Worm (Caenorhabditis elegans): ENCODE results near the gene R03H10.1.

R03H10.1 gene

DNA sequence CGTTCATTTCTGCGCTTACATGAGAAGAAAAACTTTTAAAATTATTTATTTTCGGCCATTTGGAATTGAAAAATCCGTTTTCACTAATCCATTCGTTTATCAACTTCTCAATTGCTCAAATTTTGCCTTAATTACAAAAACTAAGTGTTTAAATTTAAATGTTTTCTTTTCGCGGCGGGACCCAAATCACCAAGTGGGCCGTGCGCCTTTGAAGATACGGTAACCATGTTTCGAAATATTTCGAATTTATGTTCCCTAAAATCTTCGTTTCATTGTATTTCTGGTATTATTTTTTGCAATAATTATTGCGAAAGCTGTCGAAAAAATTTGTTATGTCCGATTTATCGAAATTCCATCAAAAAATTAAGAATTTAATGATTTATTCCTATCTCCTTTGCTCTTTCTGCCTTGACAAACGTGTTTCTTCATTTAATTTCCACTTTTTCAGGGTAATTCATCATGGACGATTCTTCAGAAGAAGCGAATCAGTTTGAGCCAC is 46.6 kb downstream of the R03H10.1 start, which contains the start of gene C16A11.4:
TSS of gene C16A11.4 (plus strand) at position 449 of the 499 bp plus-strand sequence.
- TF ChIP-seq unc-39 (tag; optimal IDR thresholded peaks at IDR 0.05) (no peak), nhr-67 (tag; optimal IDR thresholded peaks at IDR 0.05) (no peak), aly-2 (tag; optimal IDR thresholded peaks at IDR 0.05) (no peak), pqm-1 (tag; optimal IDR thresholded peaks at IDR 0.05) (no peak), jun-1 (tag; optimal IDR thresholded peaks at IDR 0.05) (no peak), elt-3 (tag; optimal IDR thresholded peaks at IDR 0.05) (no peak), pha-4 (tag; optimal IDR thresholded peaks at IDR 0.05) (no peak), nhr-43 (tag; optimal IDR thresholded peaks at IDR 0.05; ENCODE audit: poor library complexity, severe bottlenecking) (no peak), elt-2 (tag; optimal IDR thresholded peaks at IDR 0.05) (no peak), unc-62 (GFP tag; optimal IDR thresholded peaks at IDR 0.05) (no peak), lin-15B (tag; optimal IDR thresholded peaks at IDR 0.05) (no peak), nhr-237 (tag; optimal IDR thresholded peaks at IDR 0.05) (no peak)

DNA sequence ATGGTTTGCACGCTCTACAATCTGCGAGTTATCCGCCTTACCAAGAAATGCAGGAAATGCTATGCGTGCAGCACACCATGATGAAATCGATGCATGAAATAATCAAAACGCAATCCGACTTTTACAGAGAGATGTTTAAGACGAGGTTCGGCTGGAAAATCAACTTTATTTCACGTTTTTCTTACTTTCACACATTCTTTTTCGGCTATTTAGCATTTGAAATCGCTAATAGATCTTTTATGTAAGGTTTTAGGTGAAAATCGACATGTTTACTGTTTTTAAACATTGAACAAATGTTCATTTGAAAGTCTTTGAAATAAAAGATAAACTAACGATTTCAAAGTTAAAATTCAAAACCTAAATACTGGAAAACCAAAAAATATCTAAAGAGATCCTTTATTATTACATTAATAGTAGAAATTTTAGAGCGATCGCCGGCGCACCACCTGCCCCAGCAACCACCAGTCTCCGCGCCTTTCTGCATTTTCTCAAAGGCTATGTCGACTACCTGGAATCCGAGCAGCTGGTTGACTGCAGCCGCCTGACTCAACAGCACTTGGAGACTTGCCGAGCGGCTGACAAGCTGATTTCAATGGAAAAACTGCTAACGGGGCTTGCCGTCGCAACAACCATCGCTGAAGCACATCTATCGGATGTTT is 48.2 kb downstream of the R03H10.1 start:
- TF ChIP-seq hmg-11 (tag; optimal IDR thresholded peaks at IDR 0.05), result no peak
- TF ChIP-seq ceh-9 (tag; optimal IDR thresholded peaks at IDR 0.05), result no peak
- no peak for TF ChIP-seq egl-5 (tag; optimal IDR thresholded peaks at IDR 0.05)
- TF ChIP-seq fkh-2 (tag; optimal IDR thresholded peaks at IDR 0.05), result no peak
- TF ChIP-seq nhr-11 (tag; optimal IDR thresholded peaks at IDR 0.05), result no peak
- TF ChIP-seq fos-1 (tag; optimal IDR thresholded peaks at IDR 0.05), result no peak
- no peak for TF ChIP-seq ZK546.5 (tag; optimal IDR thresholded peaks at IDR 0.05)
- no peak for TF ChIP-seq ama-1 (optimal IDR thresholded peaks at IDR 0.05)
- no peak for TF ChIP-seq nhr-28 (tag; optimal IDR thresholded peaks at IDR 0.05)
- no peak for TF ChIP-seq nhr-76 (tag; optimal IDR thresholded peaks at IDR 0.05)
- no peak for TF ChIP-seq nhr-23 (tag; optimal IDR thresholded peaks at IDR 0.05)
- no peak for TF ChIP-seq ceh-28 (tag; optimal IDR thresholded peaks at IDR 0.05)
- TF ChIP-seq ztf-4 (tag; optimal IDR thresholded peaks at IDR 0.05), result no peak

DNA sequence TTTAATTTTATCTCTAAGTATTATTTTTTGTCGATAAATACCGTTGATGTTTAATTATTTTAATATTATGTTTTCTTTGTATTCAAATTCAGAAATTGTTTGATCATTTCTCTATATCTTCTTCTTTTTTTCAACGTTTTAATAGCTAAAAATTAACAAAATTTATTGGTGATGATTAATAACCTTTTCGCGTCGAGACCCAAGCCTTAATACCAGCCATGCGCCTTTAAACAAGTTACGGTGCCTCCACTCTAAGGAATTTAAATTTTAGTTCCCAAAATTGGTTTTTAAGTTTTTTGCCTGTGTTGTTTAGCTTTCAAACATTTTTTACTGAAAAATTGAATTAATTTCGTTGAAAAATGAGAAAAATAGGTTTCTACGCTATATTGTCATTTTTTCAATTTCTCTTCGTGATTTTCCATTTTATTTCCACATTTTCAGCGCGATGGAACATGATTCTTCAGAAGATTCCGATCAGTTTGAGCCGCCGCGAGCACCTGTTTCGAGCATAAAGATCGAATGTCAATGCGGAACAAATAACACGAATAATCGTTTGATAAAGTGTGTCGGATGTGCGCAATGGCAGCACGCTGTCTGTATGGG is 49.2 kb downstream of the R03H10.1 start, which contains the start of gene C16A11.3:
TSS of gene C16A11.3 (plus strand) at position 440 of the 603 bp plus-strand sequence.
- TF ChIP-seq ceh-9 (tag; optimal IDR thresholded peaks at IDR 0.05), result no peak
- no peak for TF ChIP-seq ceh-28 (tag; optimal IDR thresholded peaks at IDR 0.05)
- TF ChIP-seq nhr-28 (tag; optimal IDR thresholded peaks at IDR 0.05), result no peak
- no peak for TF ChIP-seq egl-27 (tag; optimal IDR thresholded peaks at IDR 0.05)
- TF ChIP-seq fos-1 (tag; optimal IDR thresholded peaks at IDR 0.05), result no peak
- TF ChIP-seq unc-62 (GFP tag; optimal IDR thresholded peaks at IDR 0.05), result no peak
- TF ChIP-seq nhr-11 (tag; optimal IDR thresholded peaks at IDR 0.05), result no peak
- no peak for TF ChIP-seq mdl-1 (tag; optimal IDR thresholded peaks at IDR 0.05)
- no peak for TF ChIP-seq fkh-10 (GFP tag; optimal IDR thresholded peaks at IDR 0.05)
- TF ChIP-seq nfya-1 (tag; optimal IDR thresholded peaks at IDR 0.05; ENCODE audit: insufficient read depth), result no peak

DNA sequence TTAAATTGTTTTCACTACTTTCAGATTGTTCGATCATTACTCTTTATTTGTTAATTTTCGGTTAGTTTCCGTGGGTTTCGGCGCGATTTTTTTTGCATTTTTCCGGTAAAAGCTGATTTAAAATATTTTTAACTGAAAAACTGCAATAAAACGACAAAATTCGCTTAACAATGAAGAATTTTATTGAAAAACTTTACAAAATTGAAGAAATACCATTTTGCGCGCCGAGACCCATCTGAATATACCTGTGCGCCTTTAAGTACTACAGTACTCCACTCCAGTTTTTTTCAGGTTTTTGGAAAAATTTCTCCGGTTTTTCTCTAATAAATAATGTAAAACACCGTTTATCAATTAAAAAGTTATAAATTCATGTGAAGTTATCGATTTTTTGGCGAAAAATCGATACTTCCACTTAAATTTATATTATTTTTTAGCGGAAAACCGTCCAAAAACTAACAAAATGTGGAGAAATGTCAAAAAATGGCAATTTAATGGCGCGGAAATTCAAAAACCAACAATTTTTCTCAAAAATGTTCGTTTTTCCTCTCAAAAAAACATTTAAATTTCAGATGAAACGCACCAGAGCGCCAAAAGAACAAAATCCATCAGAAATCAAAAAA is 50.9 kb downstream of the R03H10.1 start, which contains the start of gene C16A11.10:
TSS of gene C16A11.10 (plus strand) at position 570 of the 620 bp plus-strand sequence.
- TF ChIP-seq ztf-4 (tag; optimal IDR thresholded peaks at IDR 0.05) (no peak), nhr-76 (tag; optimal IDR thresholded peaks at IDR 0.05) (no peak), nhr-237 (tag; optimal IDR thresholded peaks at IDR 0.05) (no peak), eor-1 (tag; optimal IDR thresholded peaks at IDR 0.05) (no peak), nhr-23 (tag; optimal IDR thresholded peaks at IDR 0.05) (no peak), fos-1 (tag; optimal IDR thresholded peaks at IDR 0.05) (no peak), ZK546.5 (tag; optimal IDR thresholded peaks at IDR 0.05) (no peak), lin-39 (tag; optimal IDR thresholded peaks at IDR 0.05) (no peak), egl-5 (tag; optimal IDR thresholded peaks at IDR 0.05) (no peak), nhr-77 (tag; optimal IDR thresholded peaks at IDR 0.05) (no peak), ceh-9 (tag; optimal IDR thresholded peaks at IDR 0.05) (no peak), daf-12 (tag; optimal IDR thresholded peaks at IDR 0.05) (no peak), mdl-1 (tag; optimal IDR thresholded peaks at IDR 0.05) (no peak), elt-2 (tag; optimal IDR thresholded peaks at IDR 0.05) (no peak), unc-62 (GFP tag; optimal IDR thresholded peaks at IDR 0.05) (no peak), zag-1 (tag; optimal IDR thresholded peaks at IDR 0.05) (no peak)

Data from whole organism, L3 larva.